Fruit fly (Drosophila melanogaster): ENCODE results near the gene CG14253.
A peak's percentile ranks its signal among the peaks of the same experiment; 100 is the strongest.

The CG14253 gene

dm6 chr3R:26968823-26969638, 9.3 kb upstream of the CG14253 start:
- peak in 1 of 2 experiments; percentile 75 for TF ChIP-seq EcR (GFP tag; optimal IDR thresholded peaks at IDR 0.05)
- no peak for TF ChIP-seq usp (GFP tag; optimal IDR thresholded peaks at IDR 0.05)
- no peak for TF ChIP-seq CG8478 (optimal IDR thresholded peaks at IDR 0.05)

- no peak for TF ChIP-seq EcR (GFP tag; optimal IDR thresholded peaks at IDR 0.05)
- TF ChIP-seq psq (optimal IDR thresholded peaks at IDR 0.05), result no peak
- TF ChIP-seq usp (GFP tag; optimal IDR thresholded peaks at IDR 0.05), result no peak
- TF ChIP-seq pan (optimal IDR thresholded peaks at IDR 0.05), result no peak
- TF ChIP-seq Dll (optimal IDR thresholded peaks at IDR 0.05), result no peak
- TF ChIP-seq CG8478 (optimal IDR thresholded peaks at IDR 0.05), result no peak
Measured at dm6 chr3R:26969743-26970142, 8.6 kb upstream of the CG14253 start.

- TF ChIP-seq psq (optimal IDR thresholded peaks at IDR 0.05) (no peak), pan (optimal IDR thresholded peaks at IDR 0.05) (no peak), EcR (GFP tag; optimal IDR thresholded peaks at IDR 0.05) (no peak), Dll (optimal IDR thresholded peaks at IDR 0.05) (no peak), usp (GFP tag; optimal IDR thresholded peaks at IDR 0.05) (no peak), CG8478 (optimal IDR thresholded peaks at IDR 0.05) (no peak)
Measured at dm6 chr3R:26980282-26980691, 1.9 kb downstream of the CG14253 start.

dm6 chr3R:26982106-26982505, 3.8 kb downstream of the CG14253 start:
- TF ChIP-seq Dll (optimal IDR thresholded peaks at IDR 0.05), result no peak

DNA sequence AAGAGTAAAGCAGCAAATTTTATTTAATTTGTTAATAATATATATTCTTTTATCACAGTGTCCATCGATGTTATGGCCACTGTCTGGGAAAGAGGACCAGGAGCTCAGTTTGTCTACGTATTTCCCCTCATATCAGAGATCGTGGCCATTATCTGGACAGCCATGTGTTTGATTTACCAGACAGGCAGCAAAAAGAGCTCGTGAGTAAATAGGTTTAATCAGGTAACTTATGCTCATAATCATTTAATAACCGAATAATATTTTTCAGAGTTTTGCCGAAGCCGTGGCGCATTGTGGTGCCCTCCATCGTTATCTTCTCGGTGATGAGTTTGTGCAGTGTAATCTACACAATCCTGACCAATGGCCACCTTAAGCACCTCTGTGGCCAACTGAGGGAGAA, 6.1 kb downstream of the CG14253 start:
- TF ChIP-seq psq (optimal IDR thresholded peaks at IDR 0.05) (no peak), EcR (GFP tag; optimal IDR thresholded peaks at IDR 0.05) (no peak), Dll (optimal IDR thresholded peaks at IDR 0.05) (no peak), CG8478 (optimal IDR thresholded peaks at IDR 0.05) (no peak), usp (GFP tag; optimal IDR thresholded peaks at IDR 0.05) (no peak), pan (optimal IDR thresholded peaks at IDR 0.05) (no peak)

- TF ChIP-seq EcR (GFP tag; optimal IDR thresholded peaks at IDR 0.05) (no peak), Dll (optimal IDR thresholded peaks at IDR 0.05) (no peak)
Measured at dm6 chr3R:26987455-26987854, 9.1 kb downstream of the CG14253 start.

DNA sequence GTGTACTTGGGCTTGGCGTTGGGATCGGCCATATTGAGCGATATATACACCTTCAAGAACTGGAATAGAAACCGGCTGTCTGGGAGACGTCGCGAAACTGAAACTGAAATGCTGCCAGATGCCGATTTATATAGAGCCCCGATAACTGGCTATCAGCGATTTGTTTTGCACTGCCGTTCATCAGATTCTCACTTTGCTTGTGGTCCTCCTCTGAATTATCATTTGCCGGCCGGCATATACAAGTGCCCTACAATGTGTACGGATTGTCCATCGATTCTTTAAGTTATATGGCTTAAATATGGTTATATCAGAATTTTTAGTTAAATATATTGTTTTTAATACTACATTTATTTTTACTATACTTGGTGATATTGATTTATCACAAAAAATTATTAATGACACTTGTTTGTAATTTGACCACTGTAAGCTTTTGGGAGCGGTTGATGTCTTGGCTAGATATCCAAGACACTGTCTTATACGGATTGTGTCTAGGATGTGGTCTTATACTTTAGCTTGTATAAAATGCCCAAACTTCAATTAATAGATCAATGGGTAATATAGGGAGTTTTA, 10.2 kb downstream of the CG14253 start, which contains the start of gene CG31075:
CG31075 (minus strand) TSS at position 106 of the 570 bp plus-strand sequence.
- no peak for TF ChIP-seq pan (optimal IDR thresholded peaks at IDR 0.05)
- TF ChIP-seq CG8478 (optimal IDR thresholded peaks at IDR 0.05), result no peak
- TF ChIP-seq EcR (GFP tag; optimal IDR thresholded peaks at IDR 0.05), result no peak
- peak; percentile 41 for TF ChIP-seq psq (optimal IDR thresholded peaks at IDR 0.05)
- no peak for TF ChIP-seq Dll (optimal IDR thresholded peaks at IDR 0.05)
- no peak for TF ChIP-seq usp (GFP tag; optimal IDR thresholded peaks at IDR 0.05)

- TF ChIP-seq pan (optimal IDR thresholded peaks at IDR 0.05) (peak; percentile 83), usp (GFP tag; optimal IDR thresholded peaks at IDR 0.05) (no peak), psq (optimal IDR thresholded peaks at IDR 0.05) (no peak), CG8478 (optimal IDR thresholded peaks at IDR 0.05) (no peak), EcR (GFP tag; optimal IDR thresholded peaks at IDR 0.05) (peak in 1 of 2 experiments; percentile 43), Dll (optimal IDR thresholded peaks at IDR 0.05) (no peak)
Measured at dm6 chr3R:26989802-26990509, 11.6 kb downstream of the CG14253 start, which contains the start of gene CG31076. Gene CG31076, minus strand, starts transcription at chr3R:26989852.

DNA sequence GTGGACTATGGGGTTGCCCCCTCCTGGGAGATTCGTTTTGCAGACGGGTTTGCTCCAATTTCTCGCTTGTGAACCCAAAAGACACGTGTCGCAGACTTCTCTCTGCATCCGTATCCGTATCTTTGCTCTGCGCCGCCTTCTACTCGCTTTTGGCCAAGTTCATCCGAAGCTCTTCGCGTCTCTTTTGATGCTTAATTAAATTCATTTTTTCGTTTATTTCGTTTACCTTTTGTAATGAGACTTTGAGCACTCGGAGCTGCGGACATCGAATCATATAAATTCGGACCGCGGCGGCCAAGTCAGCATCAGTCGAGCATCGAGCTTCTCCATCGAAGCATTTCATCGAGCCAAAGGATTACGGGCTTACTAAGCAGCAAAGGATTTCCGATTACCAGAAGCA, 16.2 kb downstream of the CG14253 start, which contains the start of gene TwdlC:
TwdlC (plus strand) TSS at position 301 of the 400 bp plus-strand sequence.
- TF ChIP-seq CG8478 (optimal IDR thresholded peaks at IDR 0.05), result no peak
- no peak for TF ChIP-seq usp (GFP tag; optimal IDR thresholded peaks at IDR 0.05)
- no peak for TF ChIP-seq psq (optimal IDR thresholded peaks at IDR 0.05)
- TF ChIP-seq pan (optimal IDR thresholded peaks at IDR 0.05), result no peak
- TF ChIP-seq Dll (optimal IDR thresholded peaks at IDR 0.05), result no peak
- TF ChIP-seq EcR (GFP tag; optimal IDR thresholded peaks at IDR 0.05), result no peak

dm6 chr3R:26996642-26997041, 18.3 kb downstream of the CG14253 start, which contains the start of gene RYa-R:
Gene RYa-R, plus strand, starts transcription at chr3R:26996980.
- no peak for TF ChIP-seq Dll (optimal IDR thresholded peaks at IDR 0.05)
- no peak for TF ChIP-seq EcR (GFP tag; optimal IDR thresholded peaks at IDR 0.05)
- TF ChIP-seq psq (optimal IDR thresholded peaks at IDR 0.05), result no peak
- TF ChIP-seq CG8478 (optimal IDR thresholded peaks at IDR 0.05), result no peak
- no peak for TF ChIP-seq usp (GFP tag; optimal IDR thresholded peaks at IDR 0.05)
- TF ChIP-seq pan (optimal IDR thresholded peaks at IDR 0.05), result no peak

DNA sequence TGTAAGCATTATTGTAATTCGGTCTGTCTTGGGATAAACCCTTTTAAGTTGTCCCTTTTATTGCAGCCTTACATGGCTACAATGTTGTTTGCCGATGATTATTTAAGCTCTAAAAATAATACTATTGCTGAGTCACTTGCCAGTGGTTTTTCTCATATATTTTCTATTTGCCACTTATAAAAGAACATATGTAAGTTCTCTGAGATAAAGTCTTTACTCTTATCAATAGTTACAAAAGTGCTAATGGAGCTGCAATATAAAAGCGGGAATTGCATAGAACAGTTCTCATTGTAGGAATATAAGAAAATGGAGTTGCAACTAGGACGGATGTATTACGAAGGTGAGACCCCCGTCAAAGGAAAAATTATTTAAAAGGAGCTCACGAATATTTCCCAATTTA, 21.1 kb downstream of the CG14253 start, which contains the start of gene CG31077:
CG31077 (plus strand) TSS at position 301 of the 400 bp plus-strand sequence.
- no peak for TF ChIP-seq psq (optimal IDR thresholded peaks at IDR 0.05)
- no peak for TF ChIP-seq pan (optimal IDR thresholded peaks at IDR 0.05)
- no peak for TF ChIP-seq EcR (GFP tag; optimal IDR thresholded peaks at IDR 0.05)
- TF ChIP-seq Dll (optimal IDR thresholded peaks at IDR 0.05), result no peak
- no peak for TF ChIP-seq usp (GFP tag; optimal IDR thresholded peaks at IDR 0.05)
- TF ChIP-seq CG8478 (optimal IDR thresholded peaks at IDR 0.05), result no peak

- TF ChIP-seq Dll (optimal IDR thresholded peaks at IDR 0.05), result no peak
- TF ChIP-seq EcR (GFP tag; optimal IDR thresholded peaks at IDR 0.05), result no peak
- no peak for TF ChIP-seq psq (optimal IDR thresholded peaks at IDR 0.05)
- no peak for TF ChIP-seq pan (optimal IDR thresholded peaks at IDR 0.05)
- TF ChIP-seq CG8478 (optimal IDR thresholded peaks at IDR 0.05), result no peak
- no peak for TF ChIP-seq usp (GFP tag; optimal IDR thresholded peaks at IDR 0.05)
Measured at dm6 chr3R:27002787-27003186, 24.4 kb downstream of the CG14253 start.

All from whole organism.